Fruit fly (Drosophila melanogaster) whole organism, embryonic: ENCODE data around the gene Snx21.

Experiments
- Adf1 ChIP-seq: fragments of 200-800 bp; sonication (Bioruptor generic); IDR thresholded peaks from 2 replicates; pipeline ENCODE4 v1.3.6; 2022; ENCODE audit warnings: missing biosample characterization, missing genetic modification characterization
- B-H2 ChIP-seq: fragments of 200-800 bp; sonication (Bioruptor generic); optimal IDR thresholded peaks from 2 replicates; lab custom pipeline; 2018; ENCODE audit warnings: missing biosample characterization, mild to moderate bottlenecking, missing genetic modification characterization
- Bgb ChIP-seq: fragments of 200-800 bp; sonication (Bioruptor generic); IDR thresholded peaks from 2 replicates; pipeline ENCODE4 v1.3.6; 2022; ENCODE audit warnings: missing biosample characterization, missing genetic modification characterization; ENCODE audit not compliant: partially characterized antibody
- CG12391 ChIP-seq: fragments of 200-800 bp; sonication (Bioruptor generic); optimal IDR thresholded peaks from 3 replicates; lab custom pipeline; 2018; ENCODE audit warnings: missing biosample characterization, mild to moderate bottlenecking, missing genetic modification characterization, moderate library complexity
- CG13624 ChIP-seq: fragments of 200-800 bp; sonication (Bioruptor generic); optimal IDR thresholded peaks from 2 replicates; lab custom pipeline; 2016; ENCODE audit warnings: missing biosample characterization, missing genetic modification characterization
- CG14710 ChIP-seq: fragments of 200-800 bp; sonication (Bioruptor generic); optimal IDR thresholded peaks from 3 replicates; lab custom pipeline; 2019; ENCODE audit warnings: missing biosample characterization, mild to moderate bottlenecking, missing genetic modification characterization, moderate library complexity
- CG15514 ChIP-seq: fragments of 200-800 bp; sonication (Bioruptor generic); optimal IDR thresholded peaks from 3 replicates; lab custom pipeline; 2017; ENCODE audit warnings: missing biosample characterization, missing genetic modification characterization, mild to moderate bottlenecking, moderate library complexity, missing genetic modification reagents
- CG16813 ChIP-seq: fragments of 200-800 bp; sonication (Bioruptor generic); IDR thresholded peaks from 3 replicates; pipeline ENCODE4 v1.3.6; 2022; ENCODE audit warnings: missing biosample characterization, missing genetic modification characterization; ENCODE audit not compliant: partially characterized antibody
- CG2116 ChIP-seq: fragments of 200-800 bp; sonication (Bioruptor generic); optimal IDR thresholded peaks from 3 replicates; lab custom pipeline; 2018; ENCODE audit warnings: missing biosample characterization, mild to moderate bottlenecking, missing genetic modification characterization
- CG30020 ChIP-seq: fragments of 200-800 bp; optimal IDR thresholded peaks from 2 replicates; lab custom pipeline; 2019; ENCODE audit warnings: missing biosample characterization, mild to moderate bottlenecking, missing genetic modification characterization, moderate library complexity
- CG32767 ChIP-seq: fragments of 200-800 bp; sonication (Bioruptor generic); IDR thresholded peaks from 2 replicates; pipeline ENCODE4 v1.3.6; 2022; ENCODE audit warnings: missing biosample characterization, missing genetic modification characterization
- CG42726 ChIP-seq: fragments of 200-800 bp; sonication (Bioruptor generic); IDR thresholded peaks from 2 replicates; pipeline ENCODE4 v1.3.6; 2022; ENCODE audit warnings: missing biosample characterization, missing genetic modification characterization; ENCODE audit not compliant: partially characterized antibody
- CG7271 ChIP-seq: fragments of 200-800 bp; sonication (Bioruptor generic); optimal IDR thresholded peaks from 2 replicates; lab custom pipeline; 2018; ENCODE audit warnings: missing biosample characterization, mild to moderate bottlenecking, missing genetic modification characterization, moderate library complexity
- CG7963 ChIP-seq: fragments of 200-800 bp; sonication (Bioruptor generic); IDR thresholded peaks from 3 replicates; pipeline ENCODE4 v1.3.6; 2022; ENCODE audit warnings: missing biosample characterization, missing genetic modification characterization; ENCODE audit not compliant: partially characterized antibody
- CG8388 ChIP-seq: fragments of 200-800 bp; sonication (Bioruptor generic); optimal IDR thresholded peaks from 2 replicates; lab custom pipeline; 2019; ENCODE audit warnings: missing biosample characterization, mild to moderate bottlenecking, missing genetic modification characterization, moderate library complexity
- CHES-1-like ChIP-seq: fragments of 200-800 bp; sonication (Bioruptor generic); optimal IDR thresholded peaks from 2 replicates; lab custom pipeline; 2016; ENCODE audit warnings: missing biosample characterization, missing genetic modification characterization
- Camta ChIP-seq: fragments of 200-800 bp; sonication (Bioruptor generic); optimal IDR thresholded peaks from 2 replicates; lab custom pipeline; 2016; ENCODE audit warnings: missing biosample characterization, missing genetic modification characterization
- CrebB ChIP-seq: fragments of 200-800 bp; sonication (Bioruptor generic); optimal IDR thresholded peaks from 3 replicates; lab custom pipeline; 2018; ENCODE audit warnings: missing biosample characterization, mild to moderate bottlenecking, missing genetic modification characterization
- D ChIP-seq, 2 experiments: fragments of 200-800 bp in 1 of 2; fragments of >200 bp in 1 of 2; sonication (Bioruptor generic) in 1 of 2; optimal IDR thresholded peaks; 2 replicates in 1 of 2; 3 replicates in 1 of 2; lab custom pipeline; 2017; ENCODE audit warnings: mild to moderate bottlenecking in 1 of 2, missing biosample characterization in 1 of 2, missing genetic modification characterization in 1 of 2, missing genetic modification reagents in 1 of 2
- Hr51 ChIP-seq, 2 experiments: fragments of 200-800 bp; sonication (Bioruptor generic); optimal IDR thresholded peaks; 2 replicates in 1 of 2; 3 replicates in 1 of 2; lab custom pipeline; 2016 to 2018; ENCODE audit warnings: missing biosample characterization in 2 of 2, missing genetic modification characterization in 2 of 2, mild to moderate bottlenecking in 1 of 2, moderate library complexity in 1 of 2
- MBD-R2 ChIP-seq: fragments of 200-800 bp; sonication (Bioruptor generic); IDR thresholded peaks from 2 replicates; pipeline ENCODE4 v1.3.6; 2022; ENCODE audit warnings: missing biosample characterization, missing genetic modification characterization
- MESR4 ChIP-seq: fragments of 200-800 bp; sonication (Bioruptor generic); optimal IDR thresholded peaks from 2 replicates; lab custom pipeline; 2018; ENCODE audit warnings: missing biosample characterization, mild to moderate bottlenecking, missing genetic modification characterization, moderate library complexity
- Pdp1 ChIP-seq, 2 experiments: fragments of 200-800 bp; sonication (Bioruptor generic); optimal IDR thresholded peaks; 3 replicates each; lab custom pipeline; 2016; ENCODE audit warnings: missing biosample characterization in 2 of 2, missing genetic modification characterization in 2 of 2, mild to moderate bottlenecking in 1 of 2, moderate library complexity in 1 of 2
- Rfx ChIP-seq: fragments of 200-800 bp; sonication (Bioruptor generic); IDR thresholded peaks from 2 replicates; pipeline ENCODE4 v1.3.6; 2022; ENCODE audit warnings: missing biosample characterization, missing genetic modification characterization
- Scr ChIP-seq: fragments of 200-800 bp; sonication (Bioruptor generic); IDR thresholded peaks from 2 replicates; pipeline ENCODE4 v1.3.6; 2022; ENCODE audit warnings: missing biosample characterization, missing genetic modification characterization; ENCODE audit not compliant: partially characterized antibody
- bbx ChIP-seq: fragments of 200-800 bp; sonication (Bioruptor generic); IDR thresholded peaks from 2 replicates; pipeline ENCODE4 v1.3.6; 2022; ENCODE audit warnings: missing biosample characterization, missing genetic modification characterization; ENCODE audit not compliant: partially characterized antibody
- cato ChIP-seq: fragments of 200-800 bp; sonication (Bioruptor generic); optimal IDR thresholded peaks from 2 replicates; lab custom pipeline; 2016; ENCODE audit warnings: missing biosample characterization, missing genetic modification characterization, borderline replicate concordance
- ci ChIP-seq: fragments of 200-800 bp; sonication (Bioruptor generic); IDR thresholded peaks from 3 replicates; pipeline ENCODE4 v1.3.6; 2022; ENCODE audit warnings: missing biosample characterization, missing genetic modification characterization
- da ChIP-seq: fragments of 200-800 bp; sonication (Bioruptor generic); optimal IDR thresholded peaks from 2 replicates; lab custom pipeline; 2016; ENCODE audit warnings: missing biosample characterization, missing genetic modification characterization
- ewg ChIP-seq: fragments of 200-800 bp; sonication (Bioruptor generic); optimal IDR thresholded peaks from 3 replicates; lab custom pipeline; 2017; ENCODE audit warnings: mild to moderate bottlenecking, missing biosample characterization, missing genetic modification reagents, missing genetic modification characterization
- exex ChIP-seq: fragments of 200-800 bp; sonication (Bioruptor generic); optimal IDR thresholded peaks from 4 replicates; lab custom pipeline; 2018; ENCODE audit warnings: missing biosample characterization, mild to moderate bottlenecking, missing genetic modification characterization, moderate library complexity
- fd96Cb ChIP-seq: fragments of 200-800 bp; sonication (Bioruptor generic); optimal IDR thresholded peaks from 2 replicates; lab custom pipeline; 2018; ENCODE audit warnings: missing biosample characterization, mild to moderate bottlenecking, missing genetic modification characterization, moderate library complexity
- gfzf ChIP-seq: fragments of 200-800 bp; sonication (Bioruptor generic); optimal IDR thresholded peaks from 2 replicates; lab custom pipeline; 2016; ENCODE audit warnings: missing biosample characterization, mild to moderate bottlenecking, missing genetic modification characterization, moderate library complexity
- hbn ChIP-seq: fragments of 200-800 bp; sonication (Bioruptor generic); IDR thresholded peaks from 2 replicates; pipeline ENCODE4 v1.3.6; 2022; ENCODE audit warnings: missing biosample characterization, missing genetic modification characterization; ENCODE audit not compliant: partially characterized antibody
- kah ChIP-seq: fragments of 200-800 bp; sonication (Bioruptor generic); optimal IDR thresholded peaks from 2 replicates; lab custom pipeline; 2018; ENCODE audit warnings: missing biosample characterization, mild to moderate bottlenecking, missing genetic modification characterization
- klu ChIP-seq: fragments of 200-800 bp; sonication (Bioruptor generic); IDR thresholded peaks from 2 replicates; pipeline ENCODE4 v1.3.6; 2022; ENCODE audit warnings: missing biosample characterization, missing genetic modification characterization
- maf-S ChIP-seq: fragments of 200-800 bp; sonication (Bioruptor generic); optimal IDR thresholded peaks from 2 replicates; lab custom pipeline; 2016; ENCODE audit warnings: missing biosample characterization, missing genetic modification characterization
- mirr ChIP-seq: fragments of 200-800 bp; sonication (Bioruptor generic); optimal IDR thresholded peaks from 3 replicates; lab custom pipeline; 2018; ENCODE audit warnings: missing biosample characterization, mild to moderate bottlenecking, missing genetic modification characterization
- nerfin-2 ChIP-seq: fragments of 200-800 bp; sonication (Bioruptor generic); IDR thresholded peaks from 2 replicates; pipeline ENCODE4 v1.3.6; 2022; ENCODE audit warnings: missing biosample characterization, missing genetic modification characterization; ENCODE audit not compliant: partially characterized antibody
- nmo ChIP-seq: fragments of 200-800 bp; sonication (Bioruptor generic); optimal IDR thresholded peaks from 2 replicates; lab custom pipeline; 2018; ENCODE audit warnings: missing biosample characterization, mild to moderate bottlenecking, missing genetic modification characterization, moderate library complexity
- seq ChIP-seq: fragments of 200-800 bp; sonication (Bioruptor generic); IDR thresholded peaks from 2 replicates; pipeline ENCODE4 v1.3.6; 2022; ENCODE audit warnings: missing biosample characterization, missing genetic modification characterization
- shn ChIP-seq: fragments of 200-800 bp; sonication (Bioruptor generic); optimal IDR thresholded peaks from 3 replicates; lab custom pipeline; 2016; ENCODE audit warnings: missing biosample characterization, missing genetic modification characterization
- stwl ChIP-seq: fragments of 200-800 bp; sonication (Bioruptor generic); optimal IDR thresholded peaks from 3 replicates; lab custom pipeline; 2018; ENCODE audit warnings: missing biosample characterization, mild to moderate bottlenecking, missing genetic modification characterization, moderate library complexity
- tna ChIP-seq: fragments of 200-800 bp; sonication (Bioruptor generic); IDR thresholded peaks from 2 replicates; pipeline ENCODE4 v1.3.6; 2022; ENCODE audit warnings: missing biosample characterization, missing genetic modification characterization; ENCODE audit not compliant: partially characterized antibody
- vnd ChIP-seq: fragments of 200-800 bp; sonication (Bioruptor generic); IDR thresholded peaks from 3 replicates; pipeline ENCODE4 v1.3.6; 2022; ENCODE audit warnings: missing biosample characterization, missing genetic modification characterization; ENCODE audit not compliant: partially characterized antibody
- wek ChIP-seq: fragments of 200-800 bp; sonication (Bioruptor generic); optimal IDR thresholded peaks from 3 replicates; lab custom pipeline; 2018; ENCODE audit warnings: missing biosample characterization, mild to moderate bottlenecking, missing genetic modification characterization, moderate library complexity
- zen2 ChIP-seq: fragments of 200-800 bp; sonication (Bioruptor generic); IDR thresholded peaks from 3 replicates; pipeline ENCODE4 v1.3.6; 2022; ENCODE audit warnings: missing biosample characterization, missing genetic modification characterization; ENCODE audit not compliant: partially characterized antibody

Gene Snx21

dm6 chr2L:2767627-2768026 is 2.2 kb upstream of the Snx21 start, which contains the start of the genes Taf10b and Taf10 (continued):
- peak; percentile 45 for TF ChIP-seq CG14710 (tag; lab: Kevin White, UChicago)
- peak; percentile 83 for TF ChIP-seq CG7963 (GFP tag; lab: Robert Waterston, UW)
- TF ChIP-seq klu (GFP tag; lab: Robert Waterston, UW): no peak
- TF ChIP-seq seq (GFP tag; lab: Robert Waterston, UW): no peak
- TF ChIP-seq Hr51 (GFP tag; optimal IDR thresholded peaks at IDR 0.05; lab: Kevin White, UChicago): peak in 1 of 2 experiments; percentile 0
- peak; percentile 77 for TF ChIP-seq stwl (tag; lab: Kevin White, UChicago)
- peak; percentile 84 for TF ChIP-seq CG2116 (GFP tag; lab: Kevin White, UChicago)
- no peak for TF ChIP-seq ci
- TF ChIP-seq cato: no peak
- 0 out of 2 replicates have a peak, but pooled peaks have one; percentile 7 for TF ChIP-seq Adf1 (GFP tag; lab: Robert Waterston, UW)
- peak; percentile 48 for TF ChIP-seq exex
- peak; percentile 21 for TF ChIP-seq CG13624 (GFP tag; lab: Kevin White, UChicago)
- peak; percentile 91 for TF ChIP-seq MBD-R2
- TF ChIP-seq da (GFP tag; lab: Kevin White, UChicago): no peak
- TF ChIP-seq CrebB (tag; lab: Kevin White, UChicago): peak; percentile 37
- peak; percentile 7 for TF ChIP-seq wek (GFP tag; lab: Kevin White, UChicago)
- TF ChIP-seq Rfx (GFP tag; lab: Robert Waterston, UW): peak; percentile 27; the same call in 1 of the 2 replicates
- TF ChIP-seq gfzf (GFP tag; lab: Kevin White, UChicago): peak; percentile 19
- TF ChIP-seq hbn: peak; percentile 84
- no peak for TF ChIP-seq fd96Cb (tag; lab: Kevin White, UChicago)
- TF ChIP-seq Scr: peak; percentile 81
- peak; percentile 36 for TF ChIP-seq CHES-1-like
- TF ChIP-seq CG42726 (GFP tag; lab: Robert Waterston, UW): peak; percentile 51; the same call in 1 of the 2 replicates
- no peak for TF ChIP-seq ewg (GFP tag; lab: Kevin White, UChicago)
- peak; percentile 89 for TF ChIP-seq bbx (GFP tag; lab: Robert Waterston, UW)
- TF ChIP-seq maf-S: no peak
- TF ChIP-seq CG30020 (tag; lab: Kevin White, UChicago): peak; percentile 40
- TF ChIP-seq CG32767 (GFP tag; lab: Robert Waterston, UW): 0 out of 2 replicates have a peak, but pooled peaks have one; percentile 48
- no peak for TF ChIP-seq D (optimal IDR thresholded peaks at IDR 0.05; lab: Kevin White, UChicago)
- no peak for TF ChIP-seq D (GFP tag; optimal IDR thresholded peaks at IDR 0.05; lab: Kevin White, UChicago)
- TF ChIP-seq B-H2 (GFP tag; lab: Kevin White, UChicago): peak; percentile 19
- TF ChIP-seq zen2 (GFP tag; lab: Robert Waterston, UW): peak; percentile 88
- peak; percentile 47 for TF ChIP-seq mirr (GFP tag; lab: Kevin White, UChicago)
- peak; percentile 89 for TF ChIP-seq MESR4 (GFP tag; lab: Kevin White, UChicago)
- peak; percentile 56 for TF ChIP-seq CG8388 (GFP tag; lab: Kevin White, UChicago)
- TF ChIP-seq tna (GFP tag; lab: Robert Waterston, UW): peak; percentile 79
- no peak for TF ChIP-seq CG7271 (tag; lab: Kevin White, UChicago)
- TF ChIP-seq shn (GFP tag; lab: Kevin White, UChicago): no peak
- peak; percentile 25 for TF ChIP-seq nmo
- peak; percentile 70 for TF ChIP-seq vnd
- TF ChIP-seq Bgb (GFP tag; lab: Robert Waterston, UW): peak; percentile 82
- TF ChIP-seq Camta (GFP tag; lab: Kevin White, UChicago): no peak
- peak; percentile 93 for TF ChIP-seq nerfin-2 (GFP tag; lab: Robert Waterston, UW)
- TF ChIP-seq CG16813 (GFP tag; lab: Robert Waterston, UW): peak; percentile 73
- peak in 1 of 2 experiments; percentile 30 for TF ChIP-seq Pdp1 (GFP tag; optimal IDR thresholded peaks at IDR 0.05; lab: Kevin White, UChicago)
- peak; percentile 3 for TF ChIP-seq kah (GFP tag; lab: Kevin White, UChicago)
- TF ChIP-seq CG12391 (tag; lab: Kevin White, UChicago): peak; percentile 13
- TF ChIP-seq CG15514 (GFP tag; lab: Kevin White, UChicago): peak; percentile 49
